Worm (Caenorhabditis elegans): ENCODE measurements around the gene K04H4.5.

The K04H4.5 gene

DNA sequence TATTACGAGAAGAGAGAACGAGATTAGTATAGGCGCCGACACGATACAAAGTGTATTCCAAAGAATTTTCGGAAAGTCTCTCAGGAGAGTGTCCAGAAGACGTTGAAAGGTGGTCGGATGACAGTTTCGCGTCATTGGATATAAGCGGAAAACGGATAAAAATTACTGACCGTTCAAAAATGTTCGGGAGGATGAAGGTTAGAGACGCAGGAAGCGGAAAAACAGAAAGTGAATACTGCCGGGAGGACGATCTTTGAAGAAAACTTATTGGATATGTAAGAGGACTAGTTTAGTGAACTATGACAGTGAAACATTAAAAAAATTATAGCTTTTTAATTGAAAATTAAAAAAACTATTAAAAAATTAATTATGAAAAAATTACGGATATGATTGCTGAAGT lies 24.1 kb upstream of the K04H4.5 start:
- TF ChIP-seq elt-3 (tag; optimal IDR thresholded peaks at IDR 0.05) (no peak), ceh-16 (tag; optimal IDR thresholded peaks at IDR 0.05) (no peak), nhr-129 (tag; optimal IDR thresholded peaks at IDR 0.05) (no peak), Y55F3AM.14 (GFP tag; optimal IDR thresholded peaks at IDR 0.05) (no peak), mbf-1 (tag; optimal IDR thresholded peaks at IDR 0.05) (no peak), nhr-10 (tag; optimal IDR thresholded peaks at IDR 0.05) (no peak), skn-1 (tag; optimal IDR thresholded peaks at IDR 0.05) (no peak), blmp-1 (tag; optimal IDR thresholded peaks at IDR 0.05; ENCODE audit: insufficient read depth) (no peak), nhr-23 (tag; optimal IDR thresholded peaks at IDR 0.05) (no peak), ztf-1 (GFP tag; conservative IDR thresholded peaks at IDR 0.05) (no peak), nhr-21 (tag; optimal IDR thresholded peaks at IDR 0.05) (no peak), elt-1 (tag; optimal IDR thresholded peaks at IDR 0.05) (no peak), alr-1 (tag; optimal IDR thresholded peaks at IDR 0.05) (no peak), ztf-11 (tag; optimal IDR thresholded peaks at IDR 0.05) (no peak), zag-1 (tag; optimal IDR thresholded peaks at IDR 0.05) (no peak), egl-27 (tag; optimal IDR thresholded peaks at IDR 0.05) (no peak)

DNA sequence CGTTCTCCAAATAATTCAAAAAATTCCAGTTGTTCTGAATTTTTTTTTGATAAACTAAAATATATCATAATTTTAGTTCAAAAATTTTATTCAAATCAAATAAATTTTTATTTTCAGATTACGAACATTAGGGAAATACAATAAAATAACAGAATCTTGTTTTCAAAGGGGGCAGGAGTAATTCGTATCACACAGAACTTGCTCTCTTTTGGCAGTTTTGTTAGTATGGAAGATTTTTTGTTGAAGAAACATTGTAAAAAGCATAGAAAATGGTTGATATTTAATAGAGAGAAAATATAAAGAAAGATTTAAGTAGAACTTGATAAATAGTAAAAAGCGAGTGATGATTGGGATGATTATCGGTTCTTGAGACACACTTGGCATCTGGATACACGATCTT lies 22.4 kb upstream of the K04H4.5 start:
- TF ChIP-seq ztf-4 (tag; optimal IDR thresholded peaks at IDR 0.05) (no peak), ztf-11 (tag; optimal IDR thresholded peaks at IDR 0.05) (no peak), zag-1 (tag; optimal IDR thresholded peaks at IDR 0.05) (no peak), unc-55 (GFP tag; optimal IDR thresholded peaks at IDR 0.05) (no peak), aly-2 (tag; optimal IDR thresholded peaks at IDR 0.05) (no peak), nhr-21 (tag; optimal IDR thresholded peaks at IDR 0.05) (no peak), C34F6.9 (tag; optimal IDR thresholded peaks at IDR 0.05) (no peak), snpc-4 (tag; optimal IDR thresholded peaks at IDR 0.05) (no peak), sma-3 (GFP tag; optimal IDR thresholded peaks at IDR 0.05) (no peak), lin-39 (tag; optimal IDR thresholded peaks at IDR 0.05) (no peak), ama-1 (optimal IDR thresholded peaks at IDR 0.05) (no peak), nhr-77 (tag; optimal IDR thresholded peaks at IDR 0.05) (no peak), R02D3.7 (tag; optimal IDR thresholded peaks at IDR 0.05) (no peak), skn-1 (tag; optimal IDR thresholded peaks at IDR 0.05) (no peak), nhr-10 (tag; optimal IDR thresholded peaks at IDR 0.05) (no peak), sma-9 (GFP tag; optimal IDR thresholded peaks at IDR 0.05) (no peak), sma-9 (tag; optimal IDR thresholded peaks at IDR 0.05) (no peak), mbf-1 (tag; optimal IDR thresholded peaks at IDR 0.05) (no peak), alr-1 (tag; optimal IDR thresholded peaks at IDR 0.05) (no peak), gmeb-1 (tag; optimal IDR thresholded peaks at IDR 0.05) (no peak), nhr-25 (tag; optimal IDR thresholded peaks at IDR 0.05) (no peak)

- TF ChIP-seq ztf-1 (GFP tag; conservative IDR thresholded peaks at IDR 0.05) (no peak), ceh-82 (tag; optimal IDR thresholded peaks at IDR 0.05) (no peak), ama-1 (optimal IDR thresholded peaks at IDR 0.05) (no peak), nhr-77 (tag; optimal IDR thresholded peaks at IDR 0.05) (no peak), snpc-4 (tag; optimal IDR thresholded peaks at IDR 0.05) (no peak), fos-1 (tag; optimal IDR thresholded peaks at IDR 0.05) (no peak), nhr-237 (tag; optimal IDR thresholded peaks at IDR 0.05) (no peak), sma-9 (GFP tag; optimal IDR thresholded peaks at IDR 0.05) (no peak), sma-9 (tag; optimal IDR thresholded peaks at IDR 0.05) (no peak)
Measured at ce11 chrIII:9337968-9338367, 21.2 kb upstream of the K04H4.5 start.

- TF ChIP-seq mab-5 (tag; optimal IDR thresholded peaks at IDR 0.05) (no peak), skn-1 (tag; optimal IDR thresholded peaks at IDR 0.05) (no peak), R02D3.7 (tag; optimal IDR thresholded peaks at IDR 0.05) (no peak), ZK546.5 (tag; optimal IDR thresholded peaks at IDR 0.05) (no peak), sem-4 (tag; optimal IDR thresholded peaks at IDR 0.05) (no peak)
Measured at ce11 chrIII:9340025-9340424, 19.1 kb upstream of the K04H4.5 start.

ce11 chrIII:9344347-9344746 lies 14.8 kb upstream of the K04H4.5 start, which contains the start of gene emb-9:
TSS of gene emb-9 (minus strand) at chrIII:9344447.
- TF ChIP-seq unc-39 (tag; optimal IDR thresholded peaks at IDR 0.05) (no peak), R02D3.7 (tag; optimal IDR thresholded peaks at IDR 0.05) (no peak), elt-1 (tag; optimal IDR thresholded peaks at IDR 0.05) (no peak), nhr-25 (tag; optimal IDR thresholded peaks at IDR 0.05) (no peak), sma-9 (GFP tag; optimal IDR thresholded peaks at IDR 0.05) (no peak), sma-9 (tag; optimal IDR thresholded peaks at IDR 0.05) (no peak), mab-5 (tag; optimal IDR thresholded peaks at IDR 0.05) (no peak), lsy-2 (tag; optimal IDR thresholded peaks at IDR 0.05) (no peak), lin-13 (GFP tag; optimal IDR thresholded peaks at IDR 0.05) (no peak), ceh-82 (tag; optimal IDR thresholded peaks at IDR 0.05) (no peak)
